Fruit fly (Drosophila melanogaster): ENCODE data around the gene papi.
A peak's percentile ranks its signal among the peaks of the same experiment; 100 is the strongest.

The papi gene

DNA sequence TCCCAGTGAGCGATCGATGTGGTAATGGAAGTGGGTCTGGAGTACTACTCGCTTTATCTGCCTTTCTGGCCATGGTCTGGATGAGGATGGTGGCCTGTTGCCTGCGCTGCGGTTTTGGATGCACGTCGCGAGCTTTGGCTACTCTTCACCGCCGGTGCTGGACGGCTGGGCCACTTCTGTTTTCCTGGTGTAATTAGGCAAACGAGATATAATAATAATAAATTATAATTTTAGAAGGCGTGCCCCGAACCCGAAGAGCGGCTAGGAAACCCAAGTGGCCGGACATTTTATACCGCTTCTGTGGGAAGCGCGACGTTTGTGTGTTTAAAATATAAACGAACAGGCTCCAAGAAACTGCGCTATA lies 21.1 kb upstream of the papi start:
- peak in 1 of 2 experiments; percentile 11 for TF ChIP-seq dl (GFP tag; optimal IDR thresholded peaks at IDR 0.05; ENCODE audit: insufficient read depth in 1 of 2, partially characterized antibody in 2 of 2)
- TF ChIP-seq CG9705 (GFP tag; optimal IDR thresholded peaks at IDR 0.05), result no peak
- TF ChIP-seq Rel (GFP tag; optimal IDR thresholded peaks at IDR 0.05), result peak; percentile 62
- no peak for TF ChIP-seq Rel (tag; optimal IDR thresholded peaks at IDR 0.05)

DNA sequence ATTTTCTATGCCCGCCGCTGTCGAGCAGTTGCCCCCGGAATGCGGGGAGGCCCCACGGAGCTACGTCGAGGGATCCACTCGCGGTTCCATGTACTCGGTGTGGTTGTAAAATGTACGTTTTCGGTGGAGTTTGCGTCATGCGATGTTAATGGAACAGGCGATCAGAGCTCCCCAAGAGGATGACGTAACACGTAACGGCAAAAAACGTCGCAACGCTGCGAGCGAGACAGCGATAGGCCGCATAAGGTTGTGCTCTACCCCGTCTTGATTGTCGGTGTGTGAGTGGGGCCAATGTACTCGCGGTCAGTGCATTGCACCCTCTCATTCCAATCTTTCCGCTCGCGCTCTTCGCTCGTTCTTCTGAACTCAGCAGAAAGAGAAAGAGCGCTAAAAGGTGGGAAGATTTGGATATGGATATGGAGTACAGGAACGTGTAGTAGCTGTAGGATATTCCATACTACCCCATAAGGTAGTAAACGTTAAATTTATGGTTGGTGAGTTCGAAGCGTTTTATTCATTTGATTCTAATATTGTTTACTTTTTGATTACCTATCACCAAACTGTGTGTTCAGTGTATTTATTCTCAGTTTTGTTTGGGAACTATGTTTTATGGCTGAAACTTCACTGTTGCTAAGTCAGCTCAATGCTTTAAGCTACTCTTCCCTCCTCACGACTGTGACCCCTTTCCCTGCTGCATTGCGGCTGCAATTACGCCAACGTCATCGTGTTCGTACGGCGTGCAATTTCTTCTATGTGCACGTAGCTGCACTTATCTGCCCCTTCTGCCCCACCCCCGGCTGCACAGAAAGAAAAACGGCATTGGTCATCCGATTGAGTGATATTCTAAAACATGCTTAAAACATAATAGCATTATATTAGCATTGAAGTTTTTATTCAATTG lies 20.2 kb upstream of the papi start:
- TF ChIP-seq GATAd (GFP tag; optimal IDR thresholded peaks at IDR 0.05) (no peak), Mio (GFP tag; optimal IDR thresholded peaks at IDR 0.05) (peak; percentile 35), HLH106 (tag; optimal IDR thresholded peaks at IDR 0.05) (no peak), pan (optimal IDR thresholded peaks at IDR 0.05) (no peak), Hr83 (GFP tag; optimal IDR thresholded peaks at IDR 0.05; ENCODE audit: poor library complexity, severe bottlenecking) (peak; percentile 93), Hr78 (GFP tag; optimal IDR thresholded peaks at IDR 0.05) (no peak), Dfd (GFP tag; optimal IDR thresholded peaks at IDR 0.05) (no peak), CrebA (GFP tag; optimal IDR thresholded peaks at IDR 0.05; ENCODE audit: borderline replicate concordance) (peak; percentile 94), N (GFP tag; optimal IDR thresholded peaks at IDR 0.05) (no peak), CG9705 (GFP tag; optimal IDR thresholded peaks at IDR 0.05) (no peak), Hnf4 (GFP tag; optimal IDR thresholded peaks at IDR 0.05) (peak; percentile 75), tai (GFP tag; optimal IDR thresholded peaks at IDR 0.05) (peak; percentile 97), rgr (GFP tag; optimal IDR thresholded peaks at IDR 0.05) (peak; percentile 36), fru (GFP tag; optimal IDR thresholded peaks at IDR 0.05) (peak; percentile 59), Abd-B (GFP tag; optimal IDR thresholded peaks at IDR 0.05) (no peak), Vsx2 (GFP tag; optimal IDR thresholded peaks at IDR 0.05; ENCODE audit: partially characterized antibody) (peak; percentile 97), usp (GFP tag; optimal IDR thresholded peaks at IDR 0.05) (no peak), woc (GFP tag; optimal IDR thresholded peaks at IDR 0.05) (peak; percentile 52), CG32264 (GFP tag; optimal IDR thresholded peaks at IDR 0.05) (peak; percentile 36), sv (GFP tag; optimal IDR thresholded peaks at IDR 0.05) (no peak), sage (GFP tag; optimal IDR thresholded peaks at IDR 0.05) (peak; percentile 63), Myc (optimal IDR thresholded peaks at IDR 0.05) (no peak), OdsH (GFP tag; optimal IDR thresholded peaks at IDR 0.05) (peak; percentile 20), Jra (GFP tag; optimal IDR thresholded peaks at IDR 0.05) (peak; percentile 63), dmrt93B (GFP tag; optimal IDR thresholded peaks at IDR 0.05) (no peak), ey (GFP tag; optimal IDR thresholded peaks at IDR 0.05) (no peak), lola (GFP tag; optimal IDR thresholded peaks at IDR 0.05) (no peak), dsf (GFP tag; optimal IDR thresholded peaks at IDR 0.05; ENCODE audit: borderline replicate concordance) (no peak), Dif (GFP tag; optimal IDR thresholded peaks at IDR 0.05; ENCODE audit: partially characterized antibody) (peak; percentile 97), Sp1 (GFP tag; optimal IDR thresholded peaks at IDR 0.05) (no peak), br (GFP tag; optimal IDR thresholded peaks at IDR 0.05) (peak; percentile 52), foxo (GFP tag; optimal IDR thresholded peaks at IDR 0.05) (no peak), psq (GFP tag; optimal IDR thresholded peaks at IDR 0.05) (peak; percentile 91), jim (GFP tag; optimal IDR thresholded peaks at IDR 0.05) (no peak), h (GFP tag; optimal IDR thresholded peaks at IDR 0.05) (peak; percentile 58), Rel (GFP tag; optimal IDR thresholded peaks at IDR 0.05) (no peak), Rel (tag; optimal IDR thresholded peaks at IDR 0.05) (peak; percentile 98), dl (GFP tag; optimal IDR thresholded peaks at IDR 0.05; ENCODE audit: insufficient read depth in 1 of 2, partially characterized antibody in 2 of 2) (peak; percentile 90 to 96), brk (GFP tag; optimal IDR thresholded peaks at IDR 0.05) (no peak)
